Worm (Caenorhabditis elegans): ENCODE results near the gene adk-1.

ce11 chrIV:11183013-11183412 lies 27.6 kb downstream of the adk-1 start, which contains the start of gene prx-14:
- no peak for TF ChIP-seq B0261.1 (tag; optimal IDR thresholded peaks at IDR 0.05)
- no peak for TF ChIP-seq hlh-12 (tag; optimal IDR thresholded peaks at IDR 0.05)
- no peak for TF ChIP-seq Y67H2A.10 (GFP tag; conservative IDR thresholded peaks at IDR 0.05)
- 0 out of 2 replicates have a peak, but pooled peaks have one; percentile 7 for TF ChIP-seq ekl-4 (GFP tag; IDR thresholded peaks at IDR 0.05)
- no peak for TF ChIP-seq F33H1.4 (GFP tag; IDR thresholded peaks at IDR 0.05)
- no peak for TF ChIP-seq B0019.2 (GFP tag; conservative IDR thresholded peaks at IDR 0.05)
- TF ChIP-seq attf-6 (GFP tag; IDR thresholded peaks at IDR 0.05), result no peak

Measured in whole organism, young adult.